Fruit fly (Drosophila melanogaster) whole organism, larva: ENCODE measurements around the gene RpL34a.

Source experiments
- noc ChIP-seq: fragments of 200-800 bp; sonication (Bioruptor generic); optimal IDR thresholded peaks from 3 replicates; lab custom pipeline; 2019; ENCODE audit warnings: missing biosample characterization, mild to moderate bottlenecking, missing genetic modification characterization, moderate library complexity

The RpL34a gene

dm6 chr3R:26012801-26013663 is 46.0 kb downstream of the RpL34a start:
- TF ChIP-seq noc (tag; lab: Kevin White, UChicago) = peak; percentile 69

- TF ChIP-seq noc (tag; lab: Kevin White, UChicago) = no peak
Observed at dm6 chr3R:26012288-26012687, 46.8 kb downstream of the RpL34a start.

dm6 chr3R:26011542-26011941 is 47.5 kb downstream of the RpL34a start:
- TF ChIP-seq noc (tag; lab: Kevin White, UChicago) = no peak

dm6 chr3R:26010628-26011027 is 48.4 kb downstream of the RpL34a start:
- TF ChIP-seq noc (tag; lab: Kevin White, UChicago) = no peak

- TF ChIP-seq noc (tag; lab: Kevin White, UChicago) = no peak
Observed at dm6 chr3R:26009766-26010414, 49.2 kb downstream of the RpL34a start.

- peak; percentile 85 for TF ChIP-seq noc (tag; lab: Kevin White, UChicago)
Observed at dm6 chr3R:26008892-26009539, 50.1 kb downstream of the RpL34a start.
